Worm (Caenorhabditis elegans): ENCODE measurements around the gene ZK856.7.

- TF ChIP-seq snpc-4 (tag; optimal IDR thresholded peaks at IDR 0.05) (peak; percentile 60), unc-39 (tag; optimal IDR thresholded peaks at IDR 0.05) (no peak), lin-15B (tag; optimal IDR thresholded peaks at IDR 0.05) (peak; percentile 92), elt-1 (tag; optimal IDR thresholded peaks at IDR 0.05) (no peak)
Measured at ce11 chrV:10204863-10205338, 3.0 kb downstream of the ZK856.7 start, which contains the start of the genes ZK856.19 and ZK856.11.
